Worm (Caenorhabditis elegans) whole organism, young adult: Measurements from ENCODE around the gene C09B8.3.

ENCODE experiments used
- F52B5.7 ChIP-seq: sonication (generic microtip); optimal IDR thresholded peaks from 2 replicates; lab custom pipeline; 2016; ENCODE audit warnings: mild to moderate bottlenecking, missing genetic modification characterization, missing compliant biosample characterization
- K12H6.12 ChIP-seq: fragments of 200-800 bp; sonication (Bioruptor generic); optimal IDR thresholded peaks from 2 replicates; lab custom pipeline; 2018; ENCODE audit warnings: mild to moderate bottlenecking, missing genetic modification characterization, missing compliant biosample characterization
- ceh-100 ChIP-seq: fragments of 200-800 bp; sonication (Bioruptor generic); IDR thresholded peaks from 2 replicates; pipeline ENCODE4 v1.3.6; 2022; ENCODE audit warnings: missing genetic modification reagents, missing genetic modification characterization, missing compliant biosample characterization
- die-1 ChIP-seq: sonication (generic microtip); optimal IDR thresholded peaks from 2 replicates; lab custom pipeline; 2016; ENCODE audit warnings: missing genotype, mild to moderate bottlenecking, missing genetic modification characterization, missing compliant biosample characterization
- tbx-9 ChIP-seq: sonication (generic microtip); optimal IDR thresholded peaks from 2 replicates; lab custom pipeline; 2016; ENCODE audit warnings: borderline replicate concordance, missing genetic modification characterization, inconsistent platforms, missing compliant biosample characterization

DNA sequence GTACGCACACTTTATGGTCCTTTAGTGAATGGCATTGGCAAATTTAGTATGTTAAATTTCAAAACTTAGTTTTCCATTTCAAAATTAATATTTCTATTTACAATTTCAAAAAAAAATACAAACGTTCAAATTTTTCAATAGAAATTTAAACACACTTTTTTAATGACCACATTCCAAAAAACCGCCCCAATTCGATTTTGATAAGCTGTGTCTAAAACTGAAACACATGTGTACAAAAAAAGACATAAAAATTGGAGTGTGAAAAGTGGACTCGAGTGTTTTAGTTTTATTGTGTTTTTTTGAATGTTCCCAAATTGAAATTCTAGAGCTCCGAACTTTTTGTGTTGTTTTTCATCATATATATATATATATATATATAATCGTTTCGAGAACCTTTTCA, 34.7 kb downstream of the C09B8.3 start:
- TF ChIP-seq ceh-100 (GFP tag; lab: Robert Waterston, UW), result no peak
- no peak for TF ChIP-seq K12H6.12
- TF ChIP-seq die-1 (tag; lab: Kevin White, UChicago), result no peak
- TF ChIP-seq F52B5.7 (tag; lab: Kevin White, UChicago), result no peak
- no peak for TF ChIP-seq tbx-9 (tag; lab: Kevin White, UChicago)
